Worm (Caenorhabditis elegans) whole organism, L4 larva: ENCODE data around the gene Y57E12AR.1.

ENCODE experiments used
- ces-1 ChIP-seq: fragments of 150-350 bp; sonication (generic microtip); optimal IDR thresholded peaks from 4 replicates; lab custom pipeline; 2014; ENCODE audit warnings: missing biosample characterization, missing genetic modification reagents, missing genetic modification characterization
- dpl-1 ChIP-seq: fragments of 150-350 bp; optimal IDR thresholded peaks from 2 replicates; lab custom pipeline; 2014; ENCODE audit warnings: missing biosample characterization, missing genetic modification reagents, missing genetic modification characterization
- fos-1 ChIP-seq: fragments of 150-350 bp; optimal IDR thresholded peaks from 2 replicates; lab custom pipeline; 2014; ENCODE audit warnings: missing biosample characterization, missing genetic modification characterization
- lin-15B ChIP-seq: fragments of 150-350 bp; sonication (generic microtip); optimal IDR thresholded peaks from 3 replicates; lab custom pipeline; 2014; ENCODE audit warnings: missing biosample characterization, missing genetic modification characterization
- pha-4 ChIP-seq, 2 experiments: fragments of 150-350 bp in 1 of 2; fragments of 200-800 bp in 1 of 2; sonication (Bioruptor generic) in 1 of 2; IDR thresholded peaks in 1 of 2; optimal IDR thresholded peaks in 1 of 2; 2 replicates each; pipeline versions ENCODE4 v1.3.6 to Lab custom; 2014 to 2022; ENCODE audit warnings: missing genetic modification characterization in 2 of 2, missing genetic modification reagents in 2 of 2, missing biosample characterization in 1 of 2, missing compliant biosample characterization in 1 of 2
- rbr-2 ChIP-seq: sonication (generic microtip); optimal IDR thresholded peaks from 2 replicates; lab custom pipeline; 2016; ENCODE audit warnings: missing genotype, missing genetic modification characterization, missing compliant biosample characterization
- snpc-1.2 ChIP-seq: fragments of 200-800 bp; sonication (Bioruptor generic); IDR thresholded peaks from 2 replicates; pipeline ENCODE4 v1.3.6; 2022; ENCODE audit warnings: missing genetic modification reagents, missing genetic modification characterization, missing compliant biosample characterization
- snpc-4 ChIP-seq: fragments of 150-350 bp; optimal IDR thresholded peaks from 2 replicates; lab custom pipeline; 2014; ENCODE audit warnings: missing biosample characterization, missing genetic modification characterization

DNA sequence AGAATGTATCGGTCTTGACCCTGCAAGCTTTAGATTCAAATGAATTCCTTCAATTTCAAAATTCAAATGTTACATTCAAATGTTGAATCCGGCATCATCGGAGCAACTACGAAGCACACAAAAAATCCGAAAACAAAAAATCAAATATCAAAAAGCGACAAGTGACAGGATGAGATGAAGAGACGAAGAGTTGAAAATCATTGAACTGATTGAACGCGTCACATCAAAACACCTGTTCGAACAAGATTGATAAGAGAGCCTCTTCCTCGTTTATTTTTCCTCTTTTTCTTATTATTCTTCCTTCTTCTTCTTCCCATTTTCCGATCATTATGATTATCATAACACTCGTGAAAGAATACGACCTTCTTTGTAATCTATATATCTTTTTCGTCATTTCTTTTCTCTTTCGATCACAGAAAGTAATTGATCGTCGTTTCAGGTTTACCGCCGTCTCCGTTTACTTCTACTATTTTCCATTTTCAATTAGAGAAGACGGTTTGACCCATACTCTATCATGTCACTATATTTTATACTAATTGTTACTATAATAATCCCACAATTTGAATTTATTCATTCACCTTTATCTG is 20.5 kb upstream of the Y57E12AR.1 start, which contains the start of gene VC5.2:
- TF ChIP-seq rbr-2 (tag; lab: Kevin White, UChicago) (no peak), pha-4 (GFP tag; IDR thresholded peaks at IDR 0.05; lab: Robert Waterston, UW) (no peak), pha-4 (tag; optimal IDR thresholded peaks at IDR 0.05; lab: Kevin White, UChicago) (no peak), snpc-1.2 (no peak), snpc-4 (tag; lab: Kevin White, UChicago) (no peak), fos-1 (tag; lab: Kevin White, UChicago) (no peak), lin-15B (tag; lab: Kevin White, UChicago) (no peak), dpl-1 (GFP tag; lab: Kevin White, UChicago) (no peak), ces-1 (GFP tag; lab: Kevin White, UChicago) (no peak)
